Fruit fly (Drosophila melanogaster) S2 (cell line): ENCODE data around the gene CG15258.

ENCODE experiments used
- CG8478 ChIP-seq: fragments of >200 bp; optimal IDR thresholded peaks from 2 replicates; lab custom pipeline; 2018
- CTCF ChIP-seq, 2 experiments: fragments of >200 bp; optimal IDR thresholded peaks; 2 replicates each; lab custom pipeline; 2018

DNA sequence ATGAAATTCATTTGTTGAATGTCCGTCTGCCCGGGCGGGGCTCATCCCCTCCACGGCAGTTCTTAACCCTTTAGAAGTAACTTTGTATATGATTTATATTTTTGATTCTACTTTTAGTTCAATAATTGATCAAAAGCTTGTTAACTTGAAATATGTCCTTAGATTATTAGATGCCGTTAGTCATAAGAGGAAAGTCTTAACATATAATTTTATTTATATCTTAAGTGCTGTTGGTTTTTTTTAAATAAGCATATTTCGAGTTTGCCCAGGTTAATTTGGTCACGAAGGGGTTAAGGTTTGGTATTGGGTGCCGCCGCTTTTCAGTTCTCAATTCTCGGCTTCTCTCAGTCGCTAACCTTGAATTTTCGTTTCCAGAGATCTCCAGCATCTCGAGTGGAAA, 27.6 kb upstream of the CG15258 start:
- TF ChIP-seq CTCF (optimal IDR thresholded peaks at IDR 0.05; lab: Kevin White, UChicago), result no peak
- no peak for TF ChIP-seq CG8478 (lab: Kevin White, UChicago)
